Worm (Caenorhabditis elegans) whole organism, L4/young adult: ENCODE measurements around the gene idpb-1.
A peak's percentile ranks its signal among the peaks of the same experiment; 100 is the strongest.

Experiments used
- W03F9.2 ChIP-seq: fragments of 150-350 bp; optimal IDR thresholded peaks from 2 replicates; lab custom pipeline; 2014; ENCODE audit warnings: missing biosample characterization, missing genetic modification characterization
- dao-5 ChIP-seq: sonication (generic microtip); optimal IDR thresholded peaks from 2 replicates; lab custom pipeline; 2016; ENCODE audit warnings: missing genotype, missing genetic modification characterization, moderate library complexity, missing compliant biosample characterization
- him-1 ChIP-seq: sonication (generic microtip); optimal IDR thresholded peaks from 2 replicates; lab custom pipeline; 2016; ENCODE audit warnings: missing genotype, missing genetic modification reagents, missing genetic modification characterization, missing compliant biosample characterization

idpb-1 gene

ce11 chrII:5101701-5102100 lies at the start of gene idpb-1, which contains the start of gene idpb-3:
TSS of gene idpb-1 (plus strand) at chrII:5101984.
TSS of gene idpb-3 (minus strand) at chrII:5101801.
- no peak for TF ChIP-seq W03F9.2 (tag; lab: Kevin White, UChicago)
- TF ChIP-seq him-1 (tag; lab: Kevin White, UChicago) = no peak
- no peak for TF ChIP-seq dao-5

- TF ChIP-seq dao-5 = no peak
- peak; percentile 94 for TF ChIP-seq W03F9.2 (tag; lab: Kevin White, UChicago)
- TF ChIP-seq him-1 (tag; lab: Kevin White, UChicago) = peak; percentile 76
These were observed 46.6 kb upstream of the idpb-1 start, which contains the start of the genes ify-1 and rpl-22 for ce11 chrII:5055129-5055666. TSS of gene ify-1 (minus strand) at chrII:5055179. TSS of gene rpl-22 (plus strand) at chrII:5055616.

DNA sequence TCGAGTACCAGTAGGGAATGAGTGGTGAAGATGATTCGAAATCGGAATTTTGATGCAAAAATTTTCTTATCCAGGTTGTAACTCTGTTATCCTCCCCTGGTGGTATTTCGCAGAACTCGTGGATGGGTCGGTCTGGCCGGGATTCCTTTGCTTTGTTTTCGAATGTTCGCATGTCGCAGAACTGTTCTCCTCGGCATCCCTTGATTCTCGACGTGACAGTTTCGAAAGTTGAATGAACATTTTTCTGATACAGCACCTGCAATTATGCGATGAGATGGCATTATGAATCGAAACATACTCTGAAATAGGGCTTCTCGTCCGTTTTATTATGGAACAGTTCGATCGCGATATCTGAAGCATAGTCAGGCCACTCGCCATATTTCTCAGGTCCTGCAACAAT lies 45.5 kb upstream of the idpb-1 start:
- TF ChIP-seq him-1 (tag; lab: Kevin White, UChicago) (no peak), W03F9.2 (tag; lab: Kevin White, UChicago) (no peak), dao-5 (no peak)

DNA sequence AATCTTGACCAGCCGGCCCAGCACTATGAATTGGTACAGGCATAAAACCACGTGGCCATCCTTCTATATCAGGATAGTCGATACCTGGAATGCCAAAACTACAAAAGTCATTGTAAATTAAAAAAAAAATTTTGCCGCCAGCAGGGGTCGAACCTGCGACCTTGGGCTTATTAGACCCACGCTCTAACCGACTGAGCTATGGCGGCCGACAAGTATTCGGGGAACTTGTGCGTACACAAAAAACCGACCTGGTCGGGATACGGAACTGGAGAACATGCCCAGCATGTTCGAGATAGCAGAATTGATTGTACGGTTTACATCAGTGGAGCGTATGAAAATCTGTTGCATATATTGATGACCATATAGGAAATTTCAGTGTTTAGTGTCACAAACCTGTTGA lies 44.5 kb upstream of the idpb-1 start:
- TF ChIP-seq W03F9.2 (tag; lab: Kevin White, UChicago) (peak; percentile 12), dao-5 (peak; percentile 13), him-1 (tag; lab: Kevin White, UChicago) (peak; percentile 55)

ce11 chrII:5058036-5058435 lies 43.7 kb upstream of the idpb-1 start, which contains the start of gene C27A2.12:
TSS of gene C27A2.12 (minus strand) at chrII:5058136.
- TF ChIP-seq W03F9.2 (tag; lab: Kevin White, UChicago) = no peak

DNA sequence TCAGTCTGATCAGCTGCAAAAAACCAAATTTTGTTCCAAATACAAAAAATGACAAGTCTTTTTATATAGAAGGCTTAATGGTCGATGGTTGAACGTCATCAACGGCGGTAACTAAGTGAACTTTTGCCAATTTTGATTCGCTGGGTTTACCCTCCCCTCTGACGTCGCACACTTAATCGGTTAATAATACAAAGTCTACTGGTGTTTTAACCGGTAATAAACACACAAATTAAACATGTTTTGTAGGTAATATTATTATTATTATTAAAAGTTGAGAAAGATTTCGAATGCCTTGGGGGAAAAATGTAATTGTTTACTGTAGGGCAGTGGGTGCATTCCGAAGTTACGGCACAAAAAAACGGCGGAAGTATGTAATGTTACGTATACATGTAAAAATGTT lies 41.1 kb upstream of the idpb-1 start, which contains the start of gene pho-12:
Gene pho-12, minus strand, starts transcription at position 101 of the 400 bp plus-strand sequence.
- TF ChIP-seq dao-5 = no peak
- no peak for TF ChIP-seq him-1 (tag; lab: Kevin White, UChicago)
- no peak for TF ChIP-seq W03F9.2 (tag; lab: Kevin White, UChicago)

ce11 chrII:5061794-5062368 lies 39.9 kb upstream of the idpb-1 start, which contains the start of gene smc-5:
TSS of gene smc-5 (plus strand) at chrII:5062125.
- TF ChIP-seq dao-5 = no peak
- no peak for TF ChIP-seq him-1 (tag; lab: Kevin White, UChicago)
- no peak for TF ChIP-seq W03F9.2 (tag; lab: Kevin White, UChicago)

- TF ChIP-seq W03F9.2 (tag; lab: Kevin White, UChicago) = no peak
- no peak for TF ChIP-seq dao-5
- TF ChIP-seq him-1 (tag; lab: Kevin White, UChicago) = no peak
These were observed 34.8 kb upstream of the idpb-1 start for ce11 chrII:5066967-5067366.

DNA sequence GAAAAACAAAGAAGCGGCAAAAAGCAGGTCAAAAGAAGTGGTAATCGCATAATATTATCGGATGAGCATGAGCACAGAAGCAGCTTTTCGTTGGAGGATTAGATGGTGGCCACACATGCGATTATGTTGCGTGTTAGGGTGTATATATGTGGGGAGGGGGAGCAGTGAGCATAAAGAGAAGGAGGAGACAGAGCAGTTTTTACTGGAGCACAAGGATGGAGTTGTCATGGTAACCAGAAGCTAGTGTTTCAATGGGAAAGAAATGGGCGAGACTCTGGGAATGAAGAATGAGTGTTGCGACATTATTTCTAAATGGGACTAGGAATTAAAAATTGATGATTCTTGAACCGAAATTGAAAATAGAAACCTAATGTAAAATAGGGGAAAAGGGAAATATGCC lies 33.9 kb upstream of the idpb-1 start, which contains the start of gene C27A2.8:
Gene C27A2.8, minus strand, starts transcription at position 117 of the 400 bp plus-strand sequence.
- TF ChIP-seq him-1 (tag; lab: Kevin White, UChicago) (no peak), W03F9.2 (tag; lab: Kevin White, UChicago) (no peak), dao-5 (no peak)

DNA sequence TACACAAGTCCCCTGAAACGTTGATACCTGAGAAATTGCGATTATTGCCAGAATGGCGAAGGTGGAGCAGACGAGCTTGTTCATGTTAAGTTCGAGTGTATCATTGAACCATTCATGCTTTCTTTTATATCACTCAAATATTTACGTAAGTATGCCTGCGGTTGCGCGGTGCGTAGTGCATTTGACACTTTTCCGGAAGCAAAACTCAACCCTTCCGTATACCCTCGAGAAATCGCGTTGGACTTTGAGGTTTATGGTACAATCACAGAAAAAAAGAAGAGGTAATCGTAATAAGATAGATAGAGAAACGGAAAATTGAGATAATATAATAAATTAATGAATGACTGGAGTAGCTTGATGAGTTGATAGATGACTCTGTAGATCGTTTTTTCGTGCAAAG lies 32.3 kb upstream of the idpb-1 start, which contains the start of gene idpb-2:
Gene idpb-2, minus strand, starts transcription at position 101 of the 400 bp plus-strand sequence.
- TF ChIP-seq him-1 (tag; lab: Kevin White, UChicago) (no peak), W03F9.2 (tag; lab: Kevin White, UChicago) (no peak), dao-5 (no peak)

DNA sequence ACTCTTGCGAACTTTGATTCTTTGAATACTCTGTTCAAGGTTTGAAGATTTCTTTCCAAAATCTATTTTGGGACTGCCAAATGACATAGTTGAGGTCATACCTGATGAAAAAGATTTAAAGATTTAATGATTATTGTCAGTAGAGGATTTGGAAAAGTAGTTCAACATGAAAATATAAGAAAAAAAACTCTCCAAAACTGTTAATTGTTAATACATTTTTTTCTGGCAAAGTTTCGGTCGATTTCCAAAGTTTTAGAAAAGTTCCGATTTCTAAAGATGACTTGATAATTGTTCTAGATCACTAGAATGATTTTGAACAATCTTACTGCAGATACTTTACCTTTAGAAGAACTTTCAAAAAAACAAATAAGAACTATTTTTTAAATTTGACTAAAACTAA lies 30.5 kb upstream of the idpb-1 start, which contains the start of gene C27A2.7:
Gene C27A2.7, minus strand, starts transcription at position 101 of the 400 bp plus-strand sequence.
- TF ChIP-seq dao-5 = no peak
- no peak for TF ChIP-seq him-1 (tag; lab: Kevin White, UChicago)
- TF ChIP-seq W03F9.2 (tag; lab: Kevin White, UChicago) = no peak

DNA sequence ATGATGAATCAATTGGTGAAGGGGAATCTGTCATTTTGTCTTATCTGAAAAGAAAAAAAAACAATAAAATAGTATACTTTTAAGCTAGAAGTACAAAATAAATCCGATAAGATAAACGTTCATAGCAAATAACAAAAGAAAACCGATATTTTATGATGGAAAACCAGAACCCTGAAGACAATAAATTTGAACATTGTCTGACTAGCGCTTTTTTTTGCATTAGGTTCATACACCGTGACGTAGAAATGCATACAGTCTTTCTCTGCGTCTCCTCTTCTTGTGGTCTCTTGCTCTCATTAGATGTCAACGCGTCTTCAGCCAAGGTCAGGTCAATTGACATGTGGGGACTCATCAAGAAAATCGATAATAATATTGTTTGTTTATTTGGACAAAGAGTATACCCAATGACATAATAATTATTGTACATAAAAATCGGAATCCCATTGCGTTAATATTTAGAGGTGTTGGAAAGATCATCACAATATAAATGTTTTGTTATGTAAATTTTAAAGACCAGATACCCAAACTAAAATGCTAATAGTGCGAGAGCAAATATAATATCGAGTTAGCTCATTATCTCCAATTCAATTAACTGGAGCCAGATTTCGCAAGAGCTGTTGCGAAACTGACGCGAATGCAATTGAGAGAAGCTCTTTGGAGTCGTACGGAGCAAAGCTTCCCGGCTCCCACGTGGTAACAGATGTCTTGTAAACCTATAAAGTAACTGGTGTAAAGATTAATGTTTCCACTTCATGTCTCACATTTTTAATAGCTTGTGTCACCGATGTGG lies 20.5 kb upstream of the idpb-1 start, which contains the start of gene dsh-2:
Gene dsh-2, minus strand, starts transcription at position 51 of the 790 bp plus-strand sequence.
- no peak for TF ChIP-seq him-1 (tag; lab: Kevin White, UChicago)
- no peak for TF ChIP-seq dao-5
- TF ChIP-seq W03F9.2 (tag; lab: Kevin White, UChicago) = peak; percentile 45

DNA sequence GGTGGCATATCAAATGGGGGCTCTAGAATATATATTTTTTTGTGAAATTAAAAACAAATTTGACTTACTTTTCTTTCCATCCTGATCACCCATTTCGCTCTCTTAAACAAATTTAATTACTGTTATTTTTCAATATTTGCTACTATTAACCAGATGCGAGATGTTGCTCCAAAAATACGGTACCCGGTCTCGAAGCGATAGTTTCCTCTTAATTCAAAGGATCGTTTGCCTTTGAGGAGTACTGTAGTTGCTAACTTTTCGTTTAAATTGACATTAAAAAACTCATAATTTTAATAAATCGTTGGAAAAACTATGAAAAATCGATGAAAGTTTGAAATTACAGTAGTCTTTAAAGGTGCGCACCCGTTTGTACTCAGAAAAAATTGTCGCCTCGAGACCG lies 18.4 kb upstream of the idpb-1 start, which contains the start of gene C04G6.4:
Gene C04G6.4, minus strand, starts transcription at position 101 of the 400 bp plus-strand sequence.
- TF ChIP-seq W03F9.2 (tag; lab: Kevin White, UChicago) (no peak), dao-5 (no peak), him-1 (tag; lab: Kevin White, UChicago) (no peak)
